Fruit fly (Drosophila melanogaster) whole organism, embryonic: ENCODE results near the gene CG17930.

Source experiments
- Adf1 ChIP-seq: fragments of 200-800 bp; sonication (Bioruptor generic); IDR thresholded peaks from 2 replicates; pipeline ENCODE4 v1.3.6; 2022; ENCODE audit warnings: missing biosample characterization, missing genetic modification characterization
- Bgb ChIP-seq: fragments of 200-800 bp; sonication (Bioruptor generic); IDR thresholded peaks from 2 replicates; pipeline ENCODE4 v1.3.6; 2022; ENCODE audit warnings: missing biosample characterization, missing genetic modification characterization; ENCODE audit not compliant: partially characterized antibody
- CG10321 ChIP-seq: fragments of 200-800 bp; sonication (Bioruptor generic); IDR thresholded peaks from 2 replicates; pipeline ENCODE4 v1.3.6; 2022; ENCODE audit warnings: missing biosample characterization, missing genetic modification characterization
- CG10654 ChIP-seq: fragments of 200-800 bp; sonication (Bioruptor generic); optimal IDR thresholded peaks from 2 replicates; lab custom pipeline; 2016; ENCODE audit warnings: missing biosample characterization, missing genetic modification characterization
- CG11093 ChIP-seq: fragments of 200-800 bp; sonication (Bioruptor generic); IDR thresholded peaks from 3 replicates; pipeline ENCODE4 v1.3.6; 2022; ENCODE audit warnings: missing biosample characterization, missing genetic modification characterization
- CG12219 ChIP-seq: fragments of 200-800 bp; sonication (Bioruptor generic); optimal IDR thresholded peaks from 3 replicates; lab custom pipeline; 2018; ENCODE audit warnings: missing biosample characterization, mild to moderate bottlenecking, missing genetic modification characterization
- CG13894 ChIP-seq: fragments of 200-800 bp; sonication (Bioruptor generic); optimal IDR thresholded peaks from 3 replicates; lab custom pipeline; 2018; ENCODE audit warnings: missing biosample characterization, mild to moderate bottlenecking, missing genetic modification characterization, moderate library complexity
- CG14860 ChIP-seq: fragments of 200-800 bp; sonication (Bioruptor generic); IDR thresholded peaks from 3 replicates; pipeline ENCODE4 v1.3.6; 2022; ENCODE audit warnings: missing biosample characterization, missing genetic modification characterization; ENCODE audit not compliant: partially characterized antibody
- CG1603 ChIP-seq: fragments of 200-800 bp; sonication (Bioruptor generic); optimal IDR thresholded peaks from 2 replicates; lab custom pipeline; 2019; ENCODE audit warnings: missing biosample characterization, mild to moderate bottlenecking, missing genetic modification characterization, moderate library complexity
- CG2120 ChIP-seq: fragments of 200-800 bp; sonication (Bioruptor generic); optimal IDR thresholded peaks from 3 replicates; lab custom pipeline; 2016; ENCODE audit warnings: missing biosample characterization, missing genetic modification characterization
- CG3281 ChIP-seq: fragments of 200-800 bp; sonication (Bioruptor generic); optimal IDR thresholded peaks from 3 replicates; lab custom pipeline; 2017; ENCODE audit warnings: missing biosample characterization, mild to moderate bottlenecking, missing genetic modification characterization
- CG34422 ChIP-seq: fragments of 200-800 bp; sonication (Bioruptor generic); IDR thresholded peaks from 3 replicates; pipeline ENCODE4 v1.3.6; 2022; ENCODE audit warnings: missing biosample characterization, missing genetic modification characterization
- CG4282 ChIP-seq: fragments of 200-800 bp; sonication (Bioruptor generic); optimal IDR thresholded peaks from 2 replicates; lab custom pipeline; 2016; ENCODE audit warnings: missing biosample characterization, missing genetic modification characterization
- CG4360 ChIP-seq: fragments of 200-800 bp; sonication (Bioruptor generic); IDR thresholded peaks from 2 replicates; pipeline ENCODE4 v1.3.6; 2022; ENCODE audit warnings: missing biosample characterization, missing genetic modification characterization
- CG6683 ChIP-seq: fragments of 200-800 bp; sonication (Bioruptor generic); optimal IDR thresholded peaks from 2 replicates; lab custom pipeline; 2017; ENCODE audit warnings: missing biosample characterization, mild to moderate bottlenecking, missing genetic modification characterization, missing genetic modification reagents
- CG6765 ChIP-seq: fragments of 200-800 bp; sonication (Bioruptor generic); optimal IDR thresholded peaks from 3 replicates; lab custom pipeline; 2017; ENCODE audit warnings: missing biosample characterization, mild to moderate bottlenecking, missing genetic modification characterization
- CG7372 ChIP-seq: fragments of 200-800 bp; sonication (Bioruptor generic); IDR thresholded peaks from 2 replicates; pipeline ENCODE4 v1.3.6; 2022; ENCODE audit warnings: missing biosample characterization, missing genetic modification characterization
- CG7839 ChIP-seq: fragments of 200-800 bp; sonication (Bioruptor generic); optimal IDR thresholded peaks from 3 replicates; lab custom pipeline; 2018; ENCODE audit warnings: missing biosample characterization, mild to moderate bottlenecking, missing genetic modification characterization, moderate library complexity
- CG7987 ChIP-seq: fragments of 200-800 bp; sonication (Bioruptor generic); optimal IDR thresholded peaks from 2 replicates; lab custom pipeline; 2018; ENCODE audit warnings: missing biosample characterization, mild to moderate bottlenecking, missing genetic modification characterization, moderate library complexity
- CG8388 ChIP-seq: fragments of 200-800 bp; sonication (Bioruptor generic); optimal IDR thresholded peaks from 2 replicates; lab custom pipeline; 2019; ENCODE audit warnings: missing biosample characterization, mild to moderate bottlenecking, missing genetic modification characterization, moderate library complexity
- Dip2 ChIP-seq: fragments of 200-800 bp; sonication (Bioruptor generic); IDR thresholded peaks from 2 replicates; pipeline ENCODE4 v1.3.6; 2022; ENCODE audit warnings: missing biosample characterization, missing genetic modification characterization
- Dip3 ChIP-seq: fragments of 200-800 bp; sonication (Bioruptor generic); optimal IDR thresholded peaks from 3 replicates; lab custom pipeline; 2016; ENCODE audit warnings: missing biosample characterization, missing genetic modification characterization
- Fer2 ChIP-seq: fragments of 200-800 bp; sonication (Bioruptor generic); optimal IDR thresholded peaks from 2 replicates; lab custom pipeline; 2018; ENCODE audit warnings: missing biosample characterization, mild to moderate bottlenecking, missing genetic modification characterization, moderate library complexity
- HLH4C ChIP-seq: fragments of 200-800 bp; sonication (Bioruptor generic); IDR thresholded peaks from 3 replicates; pipeline ENCODE4 v1.3.6; 2022; ENCODE audit warnings: missing biosample characterization, missing genetic modification characterization; ENCODE audit not compliant: partially characterized antibody
- Hr51 ChIP-seq, 2 experiments: fragments of 200-800 bp; sonication (Bioruptor generic); optimal IDR thresholded peaks; 2 replicates in 1 of 2; 3 replicates in 1 of 2; lab custom pipeline; 2016 to 2018; ENCODE audit warnings: missing biosample characterization in 2 of 2, missing genetic modification characterization in 2 of 2, mild to moderate bottlenecking in 1 of 2, moderate library complexity in 1 of 2
- Hsf ChIP-seq: fragments of 200-800 bp; sonication (Bioruptor generic); optimal IDR thresholded peaks from 3 replicates; lab custom pipeline; 2016; ENCODE audit warnings: missing biosample characterization, missing genetic modification characterization
- Jarid2 ChIP-seq: fragments of 200-800 bp; sonication (Bioruptor generic); optimal IDR thresholded peaks from 3 replicates; lab custom pipeline; 2017; ENCODE audit warnings: mild to moderate bottlenecking, missing biosample characterization, missing genetic modification reagents, missing genetic modification characterization
- MESR4 ChIP-seq: fragments of 200-800 bp; sonication (Bioruptor generic); optimal IDR thresholded peaks from 2 replicates; lab custom pipeline; 2018; ENCODE audit warnings: missing biosample characterization, mild to moderate bottlenecking, missing genetic modification characterization, moderate library complexity
- NFAT ChIP-seq: fragments of 200-800 bp; sonication (Bioruptor generic); IDR thresholded peaks from 2 replicates; pipeline ENCODE4 v1.3.6; 2022; ENCODE audit warnings: missing biosample characterization, missing genetic modification characterization
- Opbp ChIP-seq: fragments of 200-800 bp; sonication (Bioruptor generic); IDR thresholded peaks from 3 replicates; pipeline ENCODE4 v1.3.6; 2022; ENCODE audit warnings: missing biosample characterization, missing genetic modification characterization; ENCODE audit not compliant: partially characterized antibody
- Pdp1 ChIP-seq, 2 experiments: fragments of 200-800 bp; sonication (Bioruptor generic); optimal IDR thresholded peaks; 3 replicates each; lab custom pipeline; 2016; ENCODE audit warnings: missing biosample characterization in 2 of 2, missing genetic modification characterization in 2 of 2, mild to moderate bottlenecking in 1 of 2, moderate library complexity in 1 of 2
- Sox102F ChIP-seq: fragments of 200-800 bp; sonication (Bioruptor generic); optimal IDR thresholded peaks from 2 replicates; lab custom pipeline; 2018; ENCODE audit warnings: missing biosample characterization, mild to moderate bottlenecking, missing genetic modification characterization, moderate library complexity
- Trl ChIP-seq, 3 experiments: fragments of >200 bp in 2 of 3; fragments of 200-800 bp in 1 of 3; sonication (Bioruptor generic) in 1 of 3; optimal IDR thresholded peaks; 2 replicates in 1 of 3; 3 replicates in 2 of 3; lab custom pipeline; 2016 to 2017; ENCODE audit warnings: missing biosample characterization in 1 of 3, missing genetic modification characterization in 1 of 3
- amos ChIP-seq: fragments of 200-800 bp; sonication (Bioruptor generic); IDR thresholded peaks from 2 replicates; pipeline ENCODE4 v1.3.6; 2022; ENCODE audit warnings: missing biosample characterization, missing genetic modification characterization; ENCODE audit not compliant: partially characterized antibody
- ara ChIP-seq: fragments of 200-800 bp; sonication (Bioruptor generic); IDR thresholded peaks from 2 replicates; pipeline ENCODE4 v1.3.6; 2022; ENCODE audit warnings: missing biosample characterization, missing genetic modification characterization
- cas ChIP-seq: fragments of 200-800 bp; sonication (Bioruptor generic); IDR thresholded peaks from 2 replicates; pipeline ENCODE4 v1.3.6; 2022; ENCODE audit warnings: missing biosample characterization, missing genetic modification characterization
- ci ChIP-seq: fragments of 200-800 bp; sonication (Bioruptor generic); IDR thresholded peaks from 3 replicates; pipeline ENCODE4 v1.3.6; 2022; ENCODE audit warnings: missing biosample characterization, missing genetic modification characterization
- emc ChIP-seq: fragments of 200-800 bp; sonication (Bioruptor generic); optimal IDR thresholded peaks from 2 replicates; lab custom pipeline; 2016; ENCODE audit warnings: missing biosample characterization, missing genetic modification characterization
- gfzf ChIP-seq: fragments of 200-800 bp; sonication (Bioruptor generic); optimal IDR thresholded peaks from 2 replicates; lab custom pipeline; 2016; ENCODE audit warnings: missing biosample characterization, mild to moderate bottlenecking, missing genetic modification characterization, moderate library complexity
- hbn ChIP-seq: fragments of 200-800 bp; sonication (Bioruptor generic); IDR thresholded peaks from 2 replicates; pipeline ENCODE4 v1.3.6; 2022; ENCODE audit warnings: missing biosample characterization, missing genetic modification characterization; ENCODE audit not compliant: partially characterized antibody
- kni ChIP-seq: fragments of 200-800 bp; sonication (Bioruptor generic); optimal IDR thresholded peaks from 3 replicates; lab custom pipeline; 2017; ENCODE audit warnings: mild to moderate bottlenecking, missing biosample characterization, missing genetic modification reagents, missing genetic modification characterization
- odd ChIP-seq: fragments of 200-800 bp; sonication (Bioruptor generic); optimal IDR thresholded peaks from 2 replicates; lab custom pipeline; 2017; ENCODE audit warnings: missing biosample characterization, mild to moderate bottlenecking, missing genetic modification characterization
- pan ChIP-seq, 4 experiments: fragments of >200 bp in 3 of 4; fragments of 200-800 bp in 1 of 4; sonication (Bioruptor generic) in 1 of 4; optimal IDR thresholded peaks in 3 of 4; IDR thresholded peaks in 1 of 4; 2 replicates each; pipeline versions ENCODE4 v1.3.6 to Lab custom; 2017 to 2022; ENCODE audit warnings: missing biosample characterization in 2 of 4, missing genetic modification characterization in 2 of 4, mixed read lengths in 1 of 4
- pita ChIP-seq: fragments of 200-800 bp; sonication (Bioruptor generic); optimal IDR thresholded peaks from 2 replicates; lab custom pipeline; 2017; ENCODE audit warnings: missing biosample characterization, mild to moderate bottlenecking, missing genetic modification characterization
- pros ChIP-seq: fragments of 200-800 bp; sonication (Bioruptor generic); optimal IDR thresholded peaks from 3 replicates; lab custom pipeline; 2019; ENCODE audit warnings: missing biosample characterization, mild to moderate bottlenecking, missing genetic modification characterization, moderate library complexity
- scrt ChIP-seq: fragments of 200-800 bp; sonication (Bioruptor generic); optimal IDR thresholded peaks from 2 replicates; lab custom pipeline; 2018; ENCODE audit warnings: missing biosample characterization, mild to moderate bottlenecking, missing genetic modification characterization, moderate library complexity
- sens ChIP-seq: fragments of 200-800 bp; sonication (Bioruptor generic); peaks from one replicate; lab custom pipeline; 2016; ENCODE audit warnings: missing biosample characterization, missing genetic modification characterization
- sug ChIP-seq: fragments of 200-800 bp; optimal IDR thresholded peaks from 2 replicates; lab custom pipeline; 2019; ENCODE audit warnings: missing biosample characterization, mild to moderate bottlenecking, missing genetic modification characterization, moderate library complexity
- tup ChIP-seq: fragments of 200-800 bp; sonication (Bioruptor generic); optimal IDR thresholded peaks from 2 replicates; lab custom pipeline; 2016; ENCODE audit warnings: missing biosample characterization, mild to moderate bottlenecking, missing genetic modification characterization, moderate library complexity
- wek ChIP-seq: fragments of 200-800 bp; sonication (Bioruptor generic); optimal IDR thresholded peaks from 3 replicates; lab custom pipeline; 2018; ENCODE audit warnings: missing biosample characterization, mild to moderate bottlenecking, missing genetic modification characterization, moderate library complexity

CG17930 gene

DNA sequence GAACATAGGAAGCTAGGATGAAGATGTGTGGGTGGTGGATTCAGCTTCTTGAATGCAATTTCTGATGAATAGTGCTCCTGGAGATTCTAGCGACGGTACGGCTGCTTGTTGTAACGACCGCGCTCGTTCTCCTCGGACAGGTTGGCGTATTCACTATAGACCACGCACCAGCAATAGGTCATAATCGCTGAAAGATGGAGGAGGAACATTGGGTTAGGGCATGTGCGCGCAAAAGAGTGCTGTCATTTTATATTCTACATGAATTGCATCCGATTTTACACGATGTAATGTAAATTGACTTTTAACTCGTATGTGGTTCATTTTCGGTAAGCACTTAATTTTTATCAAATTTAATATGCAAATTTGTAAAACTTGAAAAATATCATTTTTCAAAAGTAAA, 23.4 kb downstream of the CG17930 start (continued):
- TF ChIP-seq CG1603 (tag; lab: Kevin White, UChicago) (peak; percentile 16), hbn (0 out of 2 replicates have a peak, but pooled peaks have one; percentile 3), CG14860 (GFP tag; lab: Robert Waterston, UW) (0 out of 3 replicates have a peak, but pooled peaks have one; percentile 15), scrt (no peak), sens (GFP tag; lab: Kevin White, UChicago) (peak; percentile 43), gfzf (GFP tag; lab: Kevin White, UChicago) (peak; percentile 18), NFAT (no peak), Opbp (peak; percentile 58; the same call in 2 of the 3 replicates), tup (GFP tag; lab: Kevin White, UChicago) (no peak), Dip2 (GFP tag; lab: Robert Waterston, UW) (no peak), CG7372 (GFP tag; lab: Robert Waterston, UW) (no peak), CG3281 (GFP tag; lab: Kevin White, UChicago) (no peak), wek (no peak), Bgb (GFP tag; lab: Robert Waterston, UW) (peak; percentile 77), CG4360 (GFP tag; lab: Robert Waterston, UW) (no peak), Adf1 (GFP tag; lab: Robert Waterston, UW) (no peak), Jarid2 (no peak), Hr51 (GFP tag; optimal IDR thresholded peaks at IDR 0.05; lab: Kevin White, UChicago) (no peak), CG12219 (GFP tag; lab: Kevin White, UChicago) (no peak), CG34422 (GFP tag; lab: Robert Waterston, UW) (no peak), CG11093 (GFP tag; lab: Robert Waterston, UW) (no peak), Pdp1 (GFP tag; optimal IDR thresholded peaks at IDR 0.05; lab: Kevin White, UChicago) (peak in 1 of 2 experiments; percentile 58), CG6765 (no peak), CG7987 (GFP tag; lab: Kevin White, UChicago) (peak; percentile 11), Dip3 (GFP tag; lab: Kevin White, UChicago) (peak; percentile 0), ci (no peak), MESR4 (GFP tag; lab: Kevin White, UChicago) (no peak), cas (GFP tag; lab: Robert Waterston, UW) (no peak), CG13894 (tag; lab: Kevin White, UChicago) (no peak), CG10321 (GFP tag; lab: Robert Waterston, UW) (no peak), pan (optimal IDR thresholded peaks at IDR 0.05; lab: Kevin White, UChicago) (no peak), pan (GFP tag; optimal IDR thresholded peaks at IDR 0.05 in 1 of 2, IDR thresholded peaks at IDR 0.05 in 1 of 2) (no peak), CG2120 (peak; percentile 9), CG10654 (no peak), sug (tag; lab: Kevin White, UChicago) (peak; percentile 20), odd (GFP tag; lab: Kevin White, UChicago) (no peak), Fer2 (no peak)
- TF ChIP-seq, all 482 proteins: peak for 47

DNA sequence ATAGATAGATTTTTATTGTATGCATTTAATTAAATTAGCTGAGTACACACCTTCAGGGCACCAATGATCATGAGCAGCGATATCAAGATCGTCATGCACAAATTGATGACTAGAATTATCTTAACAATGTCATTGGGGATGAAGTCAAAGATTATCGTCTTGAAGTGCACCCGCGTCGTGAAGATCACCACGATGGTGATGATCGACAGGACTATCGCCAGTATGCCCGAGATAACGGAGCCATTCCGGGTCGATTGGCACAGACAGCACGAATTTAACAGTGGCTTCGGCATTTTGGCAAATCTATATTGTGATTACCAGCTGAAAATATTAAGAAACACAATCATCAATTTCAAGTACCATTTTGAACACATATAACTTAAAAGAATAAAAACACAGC, 24.4 kb downstream of the CG17930 start:
- no peak for TF ChIP-seq pros (GFP tag; lab: Kevin White, UChicago)
- TF ChIP-seq CG7987 (GFP tag; lab: Kevin White, UChicago): no peak
- TF ChIP-seq CG7839 (tag; lab: Kevin White, UChicago): no peak
- no peak for TF ChIP-seq HLH4C (GFP tag; lab: Robert Waterston, UW)
- TF ChIP-seq Sox102F (GFP tag; lab: Kevin White, UChicago): no peak
- no peak for TF ChIP-seq CG8388 (GFP tag; lab: Kevin White, UChicago)
- TF ChIP-seq ara (GFP tag; lab: Robert Waterston, UW): no peak
- TF ChIP-seq CG4282 (GFP tag; lab: Kevin White, UChicago): no peak
- TF ChIP-seq CG6683 (GFP tag; lab: Kevin White, UChicago): no peak
- TF ChIP-seq pita: no peak
- TF ChIP-seq CG12219 (GFP tag; lab: Kevin White, UChicago): no peak
- TF ChIP-seq Trl (optimal IDR thresholded peaks at IDR 0.05; lab: Kevin White, UChicago): no peak
- no peak for TF ChIP-seq Trl (GFP tag; optimal IDR thresholded peaks at IDR 0.05; lab: Kevin White, UChicago)
- TF ChIP-seq emc: no peak
- no peak for TF ChIP-seq Hsf (GFP tag; lab: Kevin White, UChicago)
- no peak for TF ChIP-seq kni (GFP tag; lab: Kevin White, UChicago)
- no peak for TF ChIP-seq amos (GFP tag; lab: Robert Waterston, UW)
